Fruit fly (Drosophila melanogaster): ENCODE data around the gene wtrw.

DNA sequence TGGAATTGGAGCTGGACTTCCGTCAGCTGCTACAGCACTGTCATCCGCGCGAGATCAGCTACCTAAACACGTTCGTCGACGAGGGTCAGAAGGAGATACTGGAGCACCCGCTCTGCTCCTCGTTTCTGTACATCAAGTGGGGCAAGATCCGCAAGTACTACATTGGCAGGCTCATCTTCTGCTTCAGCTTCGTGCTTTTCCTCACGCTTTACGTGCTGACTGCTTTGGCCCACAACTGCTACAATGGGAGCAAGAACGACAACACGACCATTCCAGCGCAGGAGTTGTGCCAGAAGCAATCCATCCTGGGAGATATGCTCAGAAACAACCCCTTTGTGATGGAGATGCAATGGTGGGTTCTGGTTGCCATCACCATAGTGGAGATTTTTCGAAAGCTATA, 8.1 kb downstream of the wtrw start:
- TF ChIP-seq EcR (GFP tag; optimal IDR thresholded peaks at IDR 0.05) (no peak), Pif1A (GFP tag; optimal IDR thresholded peaks at IDR 0.05) (no peak), CG9948 (tag; optimal IDR thresholded peaks at IDR 0.05) (no peak), CG15710 (tag; optimal IDR thresholded peaks at IDR 0.05) (no peak), CG34367 (tag; optimal IDR thresholded peaks at IDR 0.05) (no peak), Pif1B (GFP tag; optimal IDR thresholded peaks at IDR 0.05) (no peak), CG12605 (GFP tag; IDR thresholded peaks at IDR 0.05) (no peak)
